Worm (Caenorhabditis elegans): ENCODE measurements around the gene chil-22.
A peak's percentile ranks its signal among the peaks of the same experiment; 100 is the strongest.

chil-22 gene

DNA sequence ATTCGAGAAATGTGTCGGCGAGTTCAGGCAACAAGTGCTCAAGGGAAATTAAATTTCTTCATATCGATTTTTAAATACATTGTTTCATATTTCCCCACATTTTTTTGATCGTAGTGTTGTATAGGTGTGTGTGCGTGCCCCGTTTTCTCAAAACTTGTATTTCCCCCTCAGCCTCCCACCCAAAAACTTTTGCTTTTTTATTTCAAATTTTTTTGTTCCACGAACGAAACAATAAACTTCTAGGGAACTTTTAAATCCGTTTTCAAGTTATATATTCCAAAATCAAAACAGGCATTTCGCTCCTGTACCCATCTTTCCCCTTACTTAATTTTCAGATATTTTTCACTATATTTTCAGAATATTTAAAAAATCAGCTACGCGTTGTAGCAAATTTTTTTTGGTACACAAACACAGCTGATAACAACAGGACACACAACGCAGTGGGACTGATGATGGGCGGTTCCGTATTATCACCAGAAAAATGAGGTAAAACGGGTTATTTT lies 47.9 kb downstream of the chil-22 start, which contains the start of the genes M176.4 and M176.16:
TSS of gene M176.4 (plus strand) at position 301 of the 503 bp plus-strand sequence.
TSS of gene M176.16 (plus strand) at position 453 of the 503 bp plus-strand sequence.
- TF ChIP-seq ceh-90 (tag; optimal IDR thresholded peaks at IDR 0.05) (no peak), nhr-85 (tag) (peak; percentile 3), efl-1 (optimal IDR thresholded peaks at IDR 0.05) (no peak), efl-1 (GFP tag; optimal IDR thresholded peaks at IDR 0.05 in 1 of 2) (peak in 1 of 2 experiments; percentile 52), hlh-17 (GFP tag; optimal IDR thresholded peaks at IDR 0.05; ENCODE audit: borderline replicate concordance) (no peak), dpl-1 (GFP tag; optimal IDR thresholded peaks at IDR 0.05) (no peak)

DNA sequence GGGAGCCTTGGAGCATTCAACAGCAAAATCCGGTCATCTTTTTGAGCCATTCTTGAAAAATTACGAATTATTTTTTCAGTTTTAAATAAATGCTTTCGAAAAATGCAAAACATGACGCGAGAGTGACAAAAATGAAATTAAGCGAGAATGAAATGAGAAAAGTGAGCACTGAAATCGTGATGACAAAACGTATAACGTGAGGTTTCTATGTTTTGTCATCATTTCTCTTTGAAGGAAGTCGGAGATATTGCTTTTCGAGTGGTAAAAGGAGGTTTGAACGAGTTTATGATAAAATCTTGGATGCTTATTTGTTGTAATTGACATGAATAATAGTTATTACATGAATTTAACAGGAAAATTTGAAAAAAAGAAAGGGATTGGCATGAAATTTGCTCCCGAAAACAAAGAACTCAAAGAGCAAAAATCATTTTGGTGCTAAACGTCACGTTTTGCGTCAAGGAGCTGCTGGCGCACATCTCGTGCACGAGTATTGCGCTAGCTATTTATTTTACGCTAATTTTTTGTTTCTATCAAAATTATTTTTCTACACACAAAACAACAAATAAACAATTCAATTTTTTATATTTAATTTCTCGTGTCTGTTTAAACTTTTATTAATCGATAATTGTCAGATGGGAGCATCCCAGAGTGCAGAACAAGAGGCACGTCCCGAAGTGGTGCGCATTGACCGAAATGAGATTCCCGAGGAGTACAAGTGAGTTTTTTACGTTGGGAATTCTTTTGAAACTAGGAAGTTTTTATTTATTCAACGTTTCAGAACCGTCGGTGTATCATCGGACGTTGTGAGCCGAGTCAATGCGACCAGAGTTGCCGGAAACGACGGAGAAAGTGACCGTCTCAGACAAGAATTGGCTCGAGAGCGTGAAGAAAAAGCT lies 49.4 kb downstream of the chil-22 start, which contains the start of the genes gss-1 and chch-3:
TSS of gene gss-1 (minus strand) at position 51 of the 896 bp plus-strand sequence.
TSS of gene chch-3 (plus strand) at position 633 of the 896 bp plus-strand sequence.
- peak; percentile 78 for TF ChIP-seq mep-1 (tag; optimal IDR thresholded peaks at IDR 0.05)
- no peak for TF ChIP-seq nhr-12 (tag; optimal IDR thresholded peaks at IDR 0.05)
- peak; percentile 68 for TF ChIP-seq tbx-2 (tag; optimal IDR thresholded peaks at IDR 0.05)
- TF ChIP-seq ceh-8 (GFP tag; optimal IDR thresholded peaks at IDR 0.05), result peak; percentile 24
- TF ChIP-seq efl-1 (optimal IDR thresholded peaks at IDR 0.05), result peak; percentile 68 to 77
- peak; percentile 70 to 96 for TF ChIP-seq efl-1 (GFP tag; optimal IDR thresholded peaks at IDR 0.05 in 1 of 2)
- TF ChIP-seq hpl-2 (GFP tag; optimal IDR thresholded peaks at IDR 0.05), result no peak
- peak; percentile 81 for TF ChIP-seq lin-14 (GFP tag; optimal IDR thresholded peaks at IDR 0.05)
- no peak for TF ChIP-seq pqm-1 (tag; optimal IDR thresholded peaks at IDR 0.05)
- no peak for TF ChIP-seq nhr-76 (tag; optimal IDR thresholded peaks at IDR 0.05)
- TF ChIP-seq unc-86 (tag; optimal IDR thresholded peaks at IDR 0.05), result peak; percentile 21
- peak; percentile 28 for TF ChIP-seq nhr-90 (tag; optimal IDR thresholded peaks at IDR 0.05; ENCODE audit: poor library complexity)
- TF ChIP-seq C16A3.4 (tag; optimal IDR thresholded peaks at IDR 0.05), result peak; percentile 38
- peak; percentile 55 to 67 (median 67) for TF ChIP-seq ceh-82 (tag; optimal IDR thresholded peaks at IDR 0.05)
- peak; percentile 48 for TF ChIP-seq lin-15B (tag; optimal IDR thresholded peaks at IDR 0.05)
- TF ChIP-seq nhr-11 (tag; optimal IDR thresholded peaks at IDR 0.05), result peak; percentile 61
- peak; percentile 80 for TF ChIP-seq nhr-71 (tag; optimal IDR thresholded peaks at IDR 0.05)
- peak; percentile 66 for TF ChIP-seq swsn-7 (tag; optimal IDR thresholded peaks at IDR 0.05)
- peak; percentile 42 for TF ChIP-seq fkh-8 (tag; optimal IDR thresholded peaks at IDR 0.05)
- peak; percentile 63 for TF ChIP-seq isw-1 (GFP tag; IDR thresholded peaks at IDR 0.05)
- TF ChIP-seq F16B12.6 (tag; optimal IDR thresholded peaks at IDR 0.05), result peak; percentile 58
- peak; percentile 44 to 77 (median 75) for TF ChIP-seq dpl-1 (GFP tag; optimal IDR thresholded peaks at IDR 0.05)
- TF ChIP-seq lin-39 (tag; optimal IDR thresholded peaks at IDR 0.05), result peak; percentile 49
- TF ChIP-seq sptf-1 (tag; optimal IDR thresholded peaks at IDR 0.05), result no peak
- TF ChIP-seq mdl-1 (tag; optimal IDR thresholded peaks at IDR 0.05), result peak in 1 of 2 experiments; percentile 63
- TF ChIP-seq snu-23 (GFP tag; optimal IDR thresholded peaks at IDR 0.05), result peak; percentile 74
- no peak for TF ChIP-seq elt-3 (tag; optimal IDR thresholded peaks at IDR 0.05)
- TF ChIP-seq rnt-1 (tag; optimal IDR thresholded peaks at IDR 0.05), result peak; percentile 79
- TF ChIP-seq lin-35 (GFP tag; optimal IDR thresholded peaks at IDR 0.05), result peak; percentile 75 to 81
- TF ChIP-seq egl-13 (tag; optimal IDR thresholded peaks at IDR 0.05), result peak; percentile 33
- peak; percentile 24 for TF ChIP-seq C04F5.9 (tag; optimal IDR thresholded peaks at IDR 0.05)
- no peak for TF ChIP-seq efl-3 (GFP tag; optimal IDR thresholded peaks at IDR 0.05)
- peak; percentile 71 to 84 for TF ChIP-seq lsy-2 (tag; optimal IDR thresholded peaks at IDR 0.05)
- TF ChIP-seq mab-9 (GFP tag; IDR thresholded peaks at IDR 0.05), result no peak
- no peak for TF ChIP-seq Y116A8C.19 (tag; optimal IDR thresholded peaks at IDR 0.05; ENCODE audit: borderline replicate concordance)
- peak; percentile 45 for TF ChIP-seq blmp-1 (tag; optimal IDR thresholded peaks at IDR 0.05)
- TF ChIP-seq tlp-1 (tag; optimal IDR thresholded peaks at IDR 0.05), result no peak
- TF ChIP-seq nhr-20 (tag; optimal IDR thresholded peaks at IDR 0.05), result peak; percentile 80
- TF ChIP-seq nhr-84 (tag; optimal IDR thresholded peaks at IDR 0.05), result no peak
- TF ChIP-seq C34B4.2 (tag; optimal IDR thresholded peaks at IDR 0.05), result no peak
- no peak for TF ChIP-seq dsc-1 (tag; optimal IDR thresholded peaks at IDR 0.05)
- peak; percentile 39 for TF ChIP-seq unc-130 (tag; optimal IDR thresholded peaks at IDR 0.05)
- peak; percentile 4 for TF ChIP-seq elt-2 (tag; optimal IDR thresholded peaks at IDR 0.05)
- TF ChIP-seq irx-1 (tag; optimal IDR thresholded peaks at IDR 0.05), result no peak
- no peak for TF ChIP-seq lir-3 (tag; optimal IDR thresholded peaks at IDR 0.05; ENCODE audit: poor library complexity)

Data from whole organism, L1 larva.